Fruit fly (Drosophila melanogaster) whole organism, prepupa: Measurements from ENCODE around the gene CG13449.

Experiments
- Blimp-1 ChIP-seq: fragments of 200-800 bp; sonication (Bioruptor generic); optimal IDR thresholded peaks from 3 replicates; lab custom pipeline; 2017; ENCODE audit warnings: missing biosample characterization, missing genetic modification characterization, mild to moderate bottlenecking, moderate library complexity, missing genetic modification reagents
- CG10631 ChIP-seq: fragments of 200-800 bp; sonication (Bioruptor generic); optimal IDR thresholded peaks from 2 replicates; lab custom pipeline; 2016; ENCODE audit warnings: missing biosample characterization, missing genetic modification characterization
- CG10669 ChIP-seq: fragments of 200-800 bp; sonication (Bioruptor generic); optimal IDR thresholded peaks from 3 replicates; lab custom pipeline; 2018; ENCODE audit warnings: missing biosample characterization, mild to moderate bottlenecking, missing genetic modification characterization, moderate library complexity
- CG11762 ChIP-seq: fragments of 200-800 bp; sonication (Bioruptor generic); optimal IDR thresholded peaks from 3 replicates; lab custom pipeline; 2016; ENCODE audit warnings: missing biosample characterization, missing genetic modification characterization; ENCODE audit not compliant: insufficient read depth
- CG15336 ChIP-seq: fragments of 200-800 bp; sonication (Bioruptor generic); IDR thresholded peaks from 2 replicates; pipeline ENCODE4 v1.3.6; 2022; ENCODE audit warnings: missing biosample characterization, missing genetic modification characterization
- CG1621 ChIP-seq: fragments of 200-800 bp; sonication (Bioruptor generic); optimal IDR thresholded peaks from 3 replicates; lab custom pipeline; 2018; ENCODE audit warnings: missing biosample characterization, mild to moderate bottlenecking, missing genetic modification characterization
- CG16779 ChIP-seq: fragments of 200-800 bp; sonication (Bioruptor generic); optimal IDR thresholded peaks from 3 replicates; lab custom pipeline; 2017; ENCODE audit warnings: missing biosample characterization, mild to moderate bottlenecking, missing genetic modification characterization
- CG31627 ChIP-seq: fragments of 200-800 bp; sonication (Bioruptor generic); optimal IDR thresholded peaks from 3 replicates; lab custom pipeline; 2016; ENCODE audit warnings: missing biosample characterization, missing genetic modification characterization
- CG34406 ChIP-seq: fragments of 200-800 bp; sonication (Bioruptor generic); optimal IDR thresholded peaks from 3 replicates; lab custom pipeline; 2016; ENCODE audit warnings: missing biosample characterization, missing genetic modification characterization
- CG4318 ChIP-seq: fragments of 200-800 bp; sonication (Bioruptor generic); optimal IDR thresholded peaks from 3 replicates; lab custom pipeline; 2017; ENCODE audit warnings: missing biosample characterization, mild to moderate bottlenecking, missing genetic modification characterization
- CG6163 ChIP-seq: fragments of 200-800 bp; sonication (Bioruptor generic); IDR thresholded peaks from 3 replicates; pipeline ENCODE4 v1.3.6; 2022; ENCODE audit warnings: missing biosample characterization, missing genetic modification characterization
- CG6792 ChIP-seq: fragments of 200-800 bp; sonication (Bioruptor generic); optimal IDR thresholded peaks from 3 replicates; lab custom pipeline; 2016; ENCODE audit warnings: missing biosample characterization, missing genetic modification characterization
- CG6808 ChIP-seq: fragments of 200-800 bp; sonication (Bioruptor generic); optimal IDR thresholded peaks from 3 replicates; lab custom pipeline; 2017; ENCODE audit warnings: missing biosample characterization, missing genetic modification characterization, mild to moderate bottlenecking, moderate library complexity, missing genetic modification reagents
- CG6854 ChIP-seq: fragments of 200-800 bp; sonication (Bioruptor generic); optimal IDR thresholded peaks from 2 replicates; lab custom pipeline; 2017; ENCODE audit warnings: missing biosample characterization, mild to moderate bottlenecking, missing genetic modification characterization
- CG7368 ChIP-seq: fragments of 200-800 bp; sonication (Bioruptor generic); optimal IDR thresholded peaks from 3 replicates; lab custom pipeline; 2016; ENCODE audit warnings: missing biosample characterization, missing genetic modification characterization
- CG8119 ChIP-seq: fragments of 200-800 bp; sonication (Bioruptor generic); IDR thresholded peaks from 3 replicates; pipeline ENCODE4 v1.3.6; 2022; ENCODE audit warnings: missing biosample characterization, missing genetic modification characterization
- CG8319 ChIP-seq: fragments of 200-800 bp; sonication (Bioruptor generic); optimal IDR thresholded peaks from 3 replicates; lab custom pipeline; 2016; ENCODE audit warnings: missing biosample characterization, missing genetic modification characterization
- CG8632 ChIP-seq: fragments of 200-800 bp; sonication (Bioruptor generic); optimal IDR thresholded peaks from 3 replicates; lab custom pipeline; 2016; ENCODE audit warnings: missing biosample characterization, missing genetic modification characterization
- Eip75B ChIP-seq: fragments of 200-800 bp; sonication (Bioruptor generic); optimal IDR thresholded peaks from 3 replicates; lab custom pipeline; 2016; ENCODE audit warnings: missing biosample characterization, missing genetic modification characterization
- Eip78C ChIP-seq: fragments of 200-800 bp; sonication (Bioruptor generic); peaks from one replicate; lab custom pipeline; 2016; ENCODE audit warnings: missing biosample characterization, missing genetic modification characterization
- Eip93F ChIP-seq: fragments of 200-800 bp; sonication (Bioruptor generic); optimal IDR thresholded peaks from 2 replicates; lab custom pipeline; 2016; ENCODE audit warnings: missing biosample characterization, mild to moderate bottlenecking, missing genetic modification characterization
- Ets21C ChIP-seq: fragments of 200-800 bp; sonication (Bioruptor generic); optimal IDR thresholded peaks from 3 replicates; lab custom pipeline; 2016; ENCODE audit warnings: missing biosample characterization, missing genetic modification characterization
- Ets96B ChIP-seq: fragments of 200-800 bp; optimal IDR thresholded peaks from 2 replicates; lab custom pipeline; 2019; ENCODE audit warnings: missing biosample characterization, mild to moderate bottlenecking, missing genetic modification characterization, moderate library complexity
- Hr38 ChIP-seq: sonication (Bioruptor generic); optimal IDR thresholded peaks from 2 replicates; lab custom pipeline; 2016; ENCODE audit warnings: missing biosample characterization, missing genetic modification characterization
- Hr39 ChIP-seq: fragments of 200-800 bp; sonication (Bioruptor generic); optimal IDR thresholded peaks from 2 replicates; lab custom pipeline; 2016; ENCODE audit warnings: missing biosample characterization, missing genetic modification characterization
- Hr4 ChIP-seq: fragments of 200-800 bp; sonication (Bioruptor generic); optimal IDR thresholded peaks from 3 replicates; lab custom pipeline; 2016; ENCODE audit warnings: missing biosample characterization, missing genetic modification characterization
- Met ChIP-seq: fragments of 200-800 bp; sonication (Bioruptor generic); optimal IDR thresholded peaks from 3 replicates; lab custom pipeline; 2016; ENCODE audit warnings: missing biosample characterization, missing genetic modification characterization
- OdsH ChIP-seq: fragments of 200-800 bp; sonication (Bioruptor generic); optimal IDR thresholded peaks from 3 replicates; lab custom pipeline; 2016; ENCODE audit warnings: missing biosample characterization, missing genetic modification characterization
- Smox ChIP-seq: fragments of 200-800 bp; sonication (Bioruptor generic); optimal IDR thresholded peaks from 3 replicates; lab custom pipeline; 2016; ENCODE audit warnings: missing biosample characterization, missing genetic modification characterization
- Sox102F ChIP-seq: fragments of 200-800 bp; sonication (Bioruptor generic); optimal IDR thresholded peaks from 2 replicates; lab custom pipeline; 2016; ENCODE audit warnings: missing biosample characterization, mild to moderate bottlenecking, missing genetic modification characterization
- acj6 ChIP-seq: fragments of 200-800 bp; sonication (Bioruptor generic); optimal IDR thresholded peaks from 3 replicates; lab custom pipeline; 2016; ENCODE audit warnings: missing biosample characterization, missing genetic modification characterization
- dac ChIP-seq: fragments of 200-800 bp; sonication (Bioruptor generic); optimal IDR thresholded peaks from 2 replicates; lab custom pipeline; 2017; ENCODE audit warnings: missing biosample characterization, mild to moderate bottlenecking, missing genetic modification characterization
- esn ChIP-seq: fragments of 200-800 bp; sonication (Bioruptor generic); optimal IDR thresholded peaks from 2 replicates; lab custom pipeline; 2016; ENCODE audit warnings: missing biosample characterization, mild to moderate bottlenecking, missing genetic modification characterization, moderate library complexity
- fd59A ChIP-seq: fragments of 200-800 bp; sonication (Bioruptor generic); optimal IDR thresholded peaks from 2 replicates; lab custom pipeline; 2017; ENCODE audit warnings: missing biosample characterization, mild to moderate bottlenecking, missing genetic modification characterization, missing genetic modification reagents
- fd85E ChIP-seq: fragments of 200-800 bp; sonication (Bioruptor generic); optimal IDR thresholded peaks from 3 replicates; lab custom pipeline; 2016; ENCODE audit warnings: missing biosample characterization, missing genetic modification characterization
- fkh ChIP-seq: fragments of 200-800 bp; sonication (Bioruptor generic); optimal IDR thresholded peaks from 3 replicates; lab custom pipeline; 2017; ENCODE audit warnings: missing biosample characterization, mild to moderate bottlenecking, missing genetic modification characterization, moderate library complexity
- ss ChIP-seq, 2 experiments: fragments of 200-800 bp; sonication (Bioruptor generic); optimal IDR thresholded peaks; 2 replicates in 1 of 2; 3 replicates in 1 of 2; lab custom pipeline; 2017 to 2018; ENCODE audit warnings: mild to moderate bottlenecking in 2 of 2, missing biosample characterization in 2 of 2, missing genetic modification characterization in 2 of 2, moderate library complexity in 1 of 2
- topi ChIP-seq: fragments of 200-800 bp; sonication (Bioruptor generic); optimal IDR thresholded peaks from 3 replicates; lab custom pipeline; 2016; ENCODE audit warnings: missing biosample characterization, missing genetic modification characterization
- vri ChIP-seq: fragments of 200-800 bp; sonication (Bioruptor generic); optimal IDR thresholded peaks from 3 replicates; lab custom pipeline; 2016; ENCODE audit warnings: missing biosample characterization, mild to moderate bottlenecking, missing genetic modification characterization

Gene CG13449

DNA sequence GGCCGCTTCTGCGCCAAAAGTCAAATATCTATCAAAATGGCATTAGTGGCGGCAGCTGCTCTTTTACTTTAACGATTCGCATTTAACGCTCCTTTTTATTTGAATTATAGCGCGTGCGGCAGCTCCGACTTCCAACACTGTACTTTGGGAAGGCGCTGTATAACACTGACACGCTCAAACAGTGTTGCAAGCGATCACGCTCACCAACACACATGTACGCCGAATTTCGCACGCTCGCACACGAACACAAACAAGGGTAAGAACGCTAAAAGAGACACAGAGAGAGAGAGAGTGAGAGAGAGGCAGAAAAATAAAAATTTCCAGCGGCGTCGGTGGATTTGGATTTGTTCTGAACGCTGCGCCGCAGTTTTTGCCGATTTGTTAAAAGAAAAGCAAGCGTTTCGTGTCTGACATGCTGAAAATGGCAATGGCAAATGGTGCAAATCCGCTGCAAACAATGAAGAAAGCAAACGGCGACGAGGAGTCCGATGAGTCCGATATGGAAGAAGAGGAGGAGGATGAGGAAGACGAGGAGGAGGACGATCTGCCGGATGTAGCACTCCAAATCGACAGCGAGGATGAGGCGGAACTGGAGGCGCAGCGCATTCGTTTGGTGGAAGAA, 7.1 kb upstream of the CG13449 start, which contains the start of gene Phs (continued):
- TF ChIP-seq topi (GFP tag; lab: Kevin White, UChicago) (peak; percentile 85), CG6792 (GFP tag; lab: Kevin White, UChicago) (peak; percentile 66), CG4318 (GFP tag; lab: Kevin White, UChicago) (no peak), CG15336 (GFP tag; lab: Robert Waterston, UW) (no peak; the same call in 1 of the 2 replicates), Met (GFP tag; lab: Kevin White, UChicago) (peak; percentile 77), esn (peak; percentile 82), CG8632 (GFP tag; lab: Kevin White, UChicago) (peak; percentile 15), Hr38 (GFP tag; lab: Kevin White, UChicago) (no peak), CG1621 (tag; lab: Kevin White, UChicago) (peak; percentile 31), CG10631 (GFP tag; lab: Kevin White, UChicago) (peak; percentile 67), CG11762 (GFP tag; lab: Kevin White, UChicago) (no peak), CG6163 (GFP tag; lab: Robert Waterston, UW) (peak; percentile 70), CG8119 (no peak), fkh (peak; percentile 57), acj6 (GFP tag; lab: Kevin White, UChicago) (peak; percentile 61), CG16779 (tag; lab: Kevin White, UChicago) (peak; percentile 29), fd85E (GFP tag; lab: Kevin White, UChicago) (peak; percentile 65), Hr4 (GFP tag; lab: Kevin White, UChicago) (peak; percentile 28), CG6808 (peak; percentile 41), Eip78C (GFP tag; lab: Kevin White, UChicago) (peak; percentile 85), CG7368 (GFP tag; lab: Kevin White, UChicago) (peak; percentile 69)

DNA sequence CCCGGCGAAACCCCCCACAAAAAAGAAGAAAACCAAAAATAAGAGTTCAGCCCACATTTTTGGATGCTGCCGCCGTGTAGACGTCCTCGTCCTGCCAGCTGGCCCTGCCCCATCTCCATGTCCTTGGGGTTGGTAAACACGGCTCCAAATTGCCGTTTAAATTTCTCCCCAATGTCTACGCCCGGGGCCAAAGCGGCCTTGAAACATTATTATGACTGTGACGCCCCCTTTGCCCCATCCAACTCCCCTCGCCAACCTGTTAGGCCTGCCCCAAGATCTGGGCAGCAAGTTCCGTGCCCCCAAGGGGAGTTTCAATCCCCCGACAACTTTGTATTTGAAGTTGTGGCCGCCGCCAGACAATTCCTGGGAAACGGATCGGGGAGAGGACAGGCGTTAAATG, 4.3 kb upstream of the CG13449 start:
- no peak for TF ChIP-seq acj6 (GFP tag; lab: Kevin White, UChicago)
- no peak for TF ChIP-seq fd85E (GFP tag; lab: Kevin White, UChicago)
- TF ChIP-seq Eip78C (GFP tag; lab: Kevin White, UChicago) = no peak
- TF ChIP-seq CG16779 (tag; lab: Kevin White, UChicago) = no peak
- no peak for TF ChIP-seq Ets96B (tag; lab: Kevin White, UChicago)
- no peak for TF ChIP-seq CG10669 (GFP tag; lab: Kevin White, UChicago)
- TF ChIP-seq ss (GFP tag; optimal IDR thresholded peaks at IDR 0.05; lab: Kevin White, UChicago) = no peak
- no peak for TF ChIP-seq dac (GFP tag; lab: Kevin White, UChicago)
- TF ChIP-seq CG6854 (GFP tag; lab: Kevin White, UChicago) = no peak

DNA sequence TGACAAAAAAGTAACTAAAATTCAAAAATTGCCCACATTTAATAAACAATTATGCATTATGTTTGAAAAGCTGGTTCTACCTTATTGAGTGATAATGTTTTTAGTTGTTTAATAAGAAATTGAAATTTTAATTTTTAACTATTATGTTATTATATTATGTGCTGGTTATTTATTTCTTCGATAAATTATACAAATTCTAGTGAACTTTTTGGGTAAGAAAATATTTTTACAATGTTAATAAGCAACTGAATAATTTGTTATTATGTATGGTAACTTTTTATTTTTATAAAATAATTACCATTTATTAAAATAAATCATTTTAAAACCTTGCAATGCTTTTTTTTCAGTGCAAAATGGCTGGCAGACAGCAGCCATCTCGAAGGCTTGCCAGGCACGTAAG, 3.9 kb upstream of the CG13449 start:
- no peak for TF ChIP-seq CG11762 (GFP tag; lab: Kevin White, UChicago)
- TF ChIP-seq vri = no peak
- no peak for TF ChIP-seq Smox (GFP tag; lab: Kevin White, UChicago)
- no peak for TF ChIP-seq Hr38 (GFP tag; lab: Kevin White, UChicago)
- TF ChIP-seq CG15336 (GFP tag; lab: Robert Waterston, UW) = no peak
- TF ChIP-seq CG8319 (GFP tag; lab: Kevin White, UChicago) = no peak
- no peak for TF ChIP-seq Eip75B (GFP tag; lab: Kevin White, UChicago)
- TF ChIP-seq esn = no peak
- no peak for TF ChIP-seq Sox102F
- no peak for TF ChIP-seq Ets21C
- TF ChIP-seq Hr39 (GFP tag; lab: Kevin White, UChicago) = no peak
- TF ChIP-seq OdsH (GFP tag; lab: Kevin White, UChicago) = no peak
- no peak for TF ChIP-seq CG6792 (GFP tag; lab: Kevin White, UChicago)
- no peak for TF ChIP-seq CG8632 (GFP tag; lab: Kevin White, UChicago)
- TF ChIP-seq Eip93F = no peak
- TF ChIP-seq Blimp-1 (GFP tag; lab: Kevin White, UChicago) = no peak
- TF ChIP-seq CG34406 = no peak
- no peak for TF ChIP-seq CG31627
- TF ChIP-seq fd59A (GFP tag; lab: Kevin White, UChicago) = no peak
